Worm (Caenorhabditis elegans): ENCODE results near the gene C44C10.11.

The C44C10.11 gene

ce11 chrX:11718751-11719150 is 8.6 kb upstream of the C44C10.11 start:
- TF ChIP-seq ceh-82 (tag; optimal IDR thresholded peaks at IDR 0.05) (no peak), lin-14 (GFP tag; optimal IDR thresholded peaks at IDR 0.05) (peak; percentile 20), ces-1 (GFP tag; optimal IDR thresholded peaks at IDR 0.05) (no peak)

ce11 chrX:11716463-11716960 is 6.4 kb upstream of the C44C10.11 start, which contains the start of gene C44C10.9:
C44C10.9 (minus strand) TSS chrX:11716513.
- TF ChIP-seq pqm-1 (tag; optimal IDR thresholded peaks at IDR 0.05) (no peak), unc-130 (tag; optimal IDR thresholded peaks at IDR 0.05) (no peak), snu-23 (GFP tag; optimal IDR thresholded peaks at IDR 0.05) (peak; percentile 10), blmp-1 (tag; optimal IDR thresholded peaks at IDR 0.05) (peak; percentile 53), ceh-63 (GFP tag; optimal IDR thresholded peaks at IDR 0.05) (no peak), nhr-20 (tag; optimal IDR thresholded peaks at IDR 0.05) (peak; percentile 13), lin-14 (GFP tag; optimal IDR thresholded peaks at IDR 0.05) (peak; percentile 56), fos-1 (tag; optimal IDR thresholded peaks at IDR 0.05) (no peak), nhr-85 (tag) (peak; percentile 61), efl-1 (optimal IDR thresholded peaks at IDR 0.05) (no peak), efl-1 (GFP tag; optimal IDR thresholded peaks at IDR 0.05 in 1 of 2) (no peak)

- TF ChIP-seq blmp-1 (tag; optimal IDR thresholded peaks at IDR 0.05) = peak; percentile 22
- TF ChIP-seq ceh-90 (tag; optimal IDR thresholded peaks at IDR 0.05) = no peak
Observed at ce11 chrX:11712230-11712853, 2.2 kb upstream of the C44C10.11 start, which contains the start of gene col-180. col-180 (minus strand) TSS chrX:11712280.

DNA sequence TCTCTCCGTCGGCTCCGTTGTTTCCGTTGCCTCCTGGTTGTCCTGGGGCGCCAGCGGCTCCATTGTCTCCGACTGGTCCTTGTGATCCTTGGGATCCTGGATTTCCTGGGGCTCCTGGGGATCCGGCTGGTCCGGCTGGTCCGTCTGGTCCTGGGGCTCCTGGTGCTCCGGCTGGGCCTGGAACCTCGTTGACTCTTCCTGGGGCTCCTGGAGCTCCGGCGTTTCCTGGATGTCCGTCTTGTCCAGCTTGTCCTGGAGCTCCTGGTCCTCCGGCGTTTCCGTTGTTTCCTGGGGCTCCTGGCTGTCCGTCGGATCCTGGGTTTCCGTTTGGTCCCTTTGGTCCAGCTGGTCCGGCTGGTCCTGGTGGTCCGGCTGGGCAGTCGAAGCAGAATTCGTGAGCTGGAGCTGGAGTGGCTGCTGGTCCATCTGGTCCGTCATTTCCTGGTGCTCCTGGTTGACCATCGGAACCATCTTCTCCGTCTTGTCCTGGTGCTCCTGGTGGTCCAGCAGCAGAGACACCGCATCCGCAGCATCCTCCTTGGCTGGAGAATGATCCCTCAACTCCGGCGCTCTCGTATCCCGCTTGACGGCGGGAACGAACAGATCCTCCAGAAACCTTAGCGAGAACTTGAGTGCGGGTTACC is 1.4 kb upstream of the C44C10.11 start:
- TF ChIP-seq elt-2 (tag; optimal IDR thresholded peaks at IDR 0.05) (no peak), nhr-90 (tag; optimal IDR thresholded peaks at IDR 0.05; ENCODE audit: poor library complexity) (no peak), ces-1 (GFP tag; optimal IDR thresholded peaks at IDR 0.05) (no peak), nhr-76 (tag; optimal IDR thresholded peaks at IDR 0.05) (no peak), hpl-2 (GFP tag; optimal IDR thresholded peaks at IDR 0.05) (no peak), nhr-47 (tag; optimal IDR thresholded peaks at IDR 0.05) (no peak), sptf-1 (tag; optimal IDR thresholded peaks at IDR 0.05) (no peak), vab-15 (tag; optimal IDR thresholded peaks at IDR 0.05) (no peak), fos-1 (tag; optimal IDR thresholded peaks at IDR 0.05) (no peak)

DNA sequence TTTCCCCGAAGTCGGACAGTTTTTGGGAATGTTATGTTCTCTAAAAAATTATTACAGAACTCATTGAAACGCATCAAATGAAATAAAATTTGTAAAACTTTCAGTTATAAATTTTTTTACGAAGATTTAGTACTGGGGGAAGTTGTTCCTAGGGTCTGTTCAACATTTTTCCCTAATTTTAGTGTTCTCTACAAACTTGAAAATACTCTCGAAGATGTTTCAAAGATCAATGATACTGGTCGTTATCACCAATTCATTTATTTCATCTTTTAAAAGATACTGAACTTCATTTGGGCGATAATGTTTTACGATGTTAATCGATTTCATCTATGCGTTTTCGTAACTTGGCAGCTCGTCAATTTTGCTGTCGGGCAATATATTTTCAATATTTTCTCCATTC is 7.9 kb downstream of the C44C10.11 start, which contains the start of gene C44C10.3:
Gene C44C10.3, plus strand, starts transcription at position 301 of the 400 bp plus-strand sequence.
- no peak for TF ChIP-seq xbp-1 (tag; optimal IDR thresholded peaks at IDR 0.05)
- no peak for TF ChIP-seq snpc-4 (tag; optimal IDR thresholded peaks at IDR 0.05)
- TF ChIP-seq lin-35 (GFP tag; optimal IDR thresholded peaks at IDR 0.05) = no peak
- TF ChIP-seq nhr-76 (tag; optimal IDR thresholded peaks at IDR 0.05) = no peak
- TF ChIP-seq C34B4.2 (tag; optimal IDR thresholded peaks at IDR 0.05) = no peak
- TF ChIP-seq nhr-90 (tag; optimal IDR thresholded peaks at IDR 0.05; ENCODE audit: poor library complexity) = no peak
- TF ChIP-seq ceh-82 (tag; optimal IDR thresholded peaks at IDR 0.05) = no peak
- TF ChIP-seq tlp-1 (tag; optimal IDR thresholded peaks at IDR 0.05) = no peak
- no peak for TF ChIP-seq nhr-77 (tag; optimal IDR thresholded peaks at IDR 0.05)
- TF ChIP-seq dsc-1 (tag; optimal IDR thresholded peaks at IDR 0.05) = no peak
- TF ChIP-seq C04F5.9 (tag; optimal IDR thresholded peaks at IDR 0.05) = no peak
- TF ChIP-seq jun-1 (tag; optimal IDR thresholded peaks at IDR 0.05) = no peak

DNA sequence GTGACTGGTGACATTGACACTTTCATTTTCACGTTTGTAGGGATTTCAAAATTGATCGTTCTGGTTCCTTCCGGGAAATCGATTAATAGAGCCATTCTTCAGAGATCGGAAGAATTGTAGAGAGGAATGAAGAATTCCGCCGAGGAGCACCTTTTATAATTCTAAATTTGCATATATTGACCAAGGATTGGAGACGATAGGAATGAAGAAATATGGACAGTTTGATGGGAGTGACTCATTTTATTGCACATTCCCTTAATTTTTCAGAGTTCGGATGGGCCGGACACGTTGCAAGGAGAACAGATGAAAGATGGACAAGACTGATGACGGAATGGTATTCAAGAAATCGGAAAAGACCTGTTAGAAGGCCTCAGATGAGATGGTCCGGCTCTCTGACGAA is 9.9 kb downstream of the C44C10.11 start, which contains the start of gene C44C10.15:
Gene C44C10.15, minus strand, starts transcription at position 101 of the 400 bp plus-strand sequence.
- TF ChIP-seq dsc-1 (tag; optimal IDR thresholded peaks at IDR 0.05) (no peak), nhr-71 (tag; optimal IDR thresholded peaks at IDR 0.05) (no peak), hpl-2 (GFP tag; optimal IDR thresholded peaks at IDR 0.05) (no peak), ceh-82 (tag; optimal IDR thresholded peaks at IDR 0.05) (no peak), sup-37 (GFP tag; optimal IDR thresholded peaks at IDR 0.05) (no peak), isw-1 (GFP tag; IDR thresholded peaks at IDR 0.05) (no peak), ets-5 (GFP tag; IDR thresholded peaks at IDR 0.05) (no peak), F16B12.6 (tag; optimal IDR thresholded peaks at IDR 0.05) (no peak), ceh-90 (tag; optimal IDR thresholded peaks at IDR 0.05) (no peak)
